Worm (Caenorhabditis elegans) whole organism, L1 larva: ENCODE results near the gene Y73C8B.3.
A peak's percentile ranks its signal among the peaks of the same experiment; 100 is the strongest.

ENCODE experiments used
- C04F5.9 ChIP-seq: sonication (generic microtip); optimal IDR thresholded peaks from 2 replicates; lab custom pipeline; 2016; ENCODE audit warnings: missing genetic modification characterization, missing compliant biosample characterization
- C16A3.4 ChIP-seq: fragments of 150-350 bp; optimal IDR thresholded peaks from 2 replicates; lab custom pipeline; 2014; ENCODE audit warnings: missing biosample characterization, missing genetic modification characterization
- C34B4.2 ChIP-seq: sonication (generic microtip); optimal IDR thresholded peaks from 2 replicates; lab custom pipeline; 2017; ENCODE audit warnings: mild to moderate bottlenecking, missing genetic modification characterization, missing compliant biosample characterization
- Y116A8C.19 ChIP-seq: sonication (generic microtip); optimal IDR thresholded peaks from 2 replicates; lab custom pipeline; 2016; ENCODE audit warnings: missing compliant biosample characterization, missing genetic modification characterization, borderline replicate concordance
- aha-1 ChIP-seq: fragments of 150-350 bp; optimal IDR thresholded peaks from 2 replicates; lab custom pipeline; 2014; ENCODE audit warnings: missing biosample characterization, missing genetic modification characterization
- alr-1 ChIP-seq: fragments of 200-800 bp; sonication (Bioruptor generic); optimal IDR thresholded peaks from 2 replicates; lab custom pipeline; 2018; ENCODE audit warnings: borderline replicate concordance, mild to moderate bottlenecking, missing genetic modification characterization, missing compliant biosample characterization
- blmp-1 ChIP-seq: fragments of 150-350 bp; optimal IDR thresholded peaks from 2 replicates; lab custom pipeline; 2014; ENCODE audit warnings: missing biosample characterization, missing genetic modification characterization
- ceh-8 ChIP-seq: fragments of 200-800 bp; sonication (Bioruptor generic); optimal IDR thresholded peaks from 2 replicates; lab custom pipeline; 2018; ENCODE audit warnings: mild to moderate bottlenecking, missing genetic modification characterization, moderate library complexity, missing compliant biosample characterization
- dpl-1 ChIP-seq, 3 experiments: fragments of 150-350 bp in 2 of 3; sonication (generic microtip) in 1 of 3; optimal IDR thresholded peaks; 2 replicates each; lab custom pipeline; 2014 to 2017; ENCODE audit warnings: missing biosample characterization in 3 of 3, missing genetic modification characterization in 3 of 3, missing genetic modification reagents in 3 of 3
- dsc-1 ChIP-seq: sonication (generic microtip); optimal IDR thresholded peaks from 2 replicates; lab custom pipeline; 2016; ENCODE audit warnings: mild to moderate bottlenecking, missing genetic modification characterization, missing compliant biosample characterization
- ets-5 ChIP-seq: fragments of 200-800 bp; sonication (Bioruptor generic); IDR thresholded peaks from 2 replicates; pipeline ENCODE4 v1.3.6; 2022; ENCODE audit warnings: missing genetic modification characterization, missing compliant biosample characterization
- fos-1 ChIP-seq: fragments of 150-350 bp; optimal IDR thresholded peaks from 2 replicates; lab custom pipeline; 2014; ENCODE audit warnings: missing biosample characterization, missing genetic modification characterization
- hlh-4 ChIP-seq: sonication (generic microtip); optimal IDR thresholded peaks from 2 replicates; lab custom pipeline; 2016; ENCODE audit warnings: mild to moderate bottlenecking, missing genetic modification characterization, missing compliant biosample characterization
- hpl-2 ChIP-seq: fragments of 150-350 bp; optimal IDR thresholded peaks from 2 replicates; lab custom pipeline; 2014; ENCODE audit warnings: missing biosample characterization, missing genetic modification reagents, missing genetic modification characterization
- isw-1 ChIP-seq: fragments of 200-800 bp; sonication (Bioruptor generic); IDR thresholded peaks from 2 replicates; pipeline ENCODE4 v1.3.6; 2022; ENCODE audit warnings: missing genetic modification characterization, missing compliant biosample characterization
- jun-1 ChIP-seq: fragments of 150-350 bp; optimal IDR thresholded peaks from 2 replicates; lab custom pipeline; 2014; ENCODE audit warnings: missing biosample characterization, missing genetic modification reagents, missing genetic modification characterization
- lin-35 ChIP-seq, 2 experiments: fragments of 150-350 bp; optimal IDR thresholded peaks; 2 replicates each; lab custom pipeline; 2014; ENCODE audit warnings: missing biosample characterization in 2 of 2, missing genetic modification characterization in 2 of 2, missing genetic modification reagents in 2 of 2
- lir-3 ChIP-seq: sonication (generic microtip); optimal IDR thresholded peaks from 2 replicates; lab custom pipeline; 2016; ENCODE audit warnings: mild to moderate bottlenecking, missing genetic modification characterization, moderate library complexity, missing compliant biosample characterization; ENCODE audit not compliant: poor library complexity
- lsy-2 ChIP-seq, 2 experiments: fragments of 150-350 bp; optimal IDR thresholded peaks; 2 replicates each; lab custom pipeline; 2014; ENCODE audit warnings: missing biosample characterization in 2 of 2, missing genetic modification characterization in 2 of 2
- mef-2 ChIP-seq: fragments of 150-350 bp; optimal IDR thresholded peaks from 2 replicates; lab custom pipeline; 2014; ENCODE audit warnings: missing biosample characterization, missing genetic modification characterization
- mep-1 ChIP-seq: fragments of 150-350 bp; optimal IDR thresholded peaks from 2 replicates; lab custom pipeline; 2014; ENCODE audit warnings: missing biosample characterization, missing genetic modification characterization
- nhr-12 ChIP-seq: sonication (generic microtip); optimal IDR thresholded peaks from 2 replicates; lab custom pipeline; 2017; ENCODE audit warnings: missing biosample characterization, missing genetic modification characterization
- nhr-237 ChIP-seq: fragments of 150-350 bp; optimal IDR thresholded peaks from 2 replicates; lab custom pipeline; 2014; ENCODE audit warnings: missing biosample characterization, missing genetic modification characterization
- nhr-28 ChIP-seq: fragments of 150-350 bp; optimal IDR thresholded peaks from 2 replicates; lab custom pipeline; 2014; ENCODE audit warnings: missing biosample characterization, missing genetic modification characterization
- nhr-71 ChIP-seq: sonication (generic microtip); optimal IDR thresholded peaks from 2 replicates; lab custom pipeline; 2016; ENCODE audit warnings: mild to moderate bottlenecking, missing genetic modification characterization, moderate library complexity, missing compliant biosample characterization
- nhr-84 ChIP-seq: sonication (generic microtip); optimal IDR thresholded peaks from 2 replicates; lab custom pipeline; 2017; ENCODE audit warnings: missing biosample characterization, missing genetic modification characterization
- nhr-90 ChIP-seq: sonication (generic microtip); optimal IDR thresholded peaks from 2 replicates; lab custom pipeline; 2016; ENCODE audit warnings: mild to moderate bottlenecking, missing genetic modification characterization, missing compliant biosample characterization; ENCODE audit not compliant: poor library complexity
- pax-3 ChIP-seq: fragments of 200-800 bp; sonication (Bioruptor generic); optimal IDR thresholded peaks from 2 replicates; lab custom pipeline; 2018; ENCODE audit warnings: mild to moderate bottlenecking, missing genetic modification characterization, moderate library complexity, missing compliant biosample characterization
- pqm-1 ChIP-seq: sonication (generic microtip); optimal IDR thresholded peaks from 3 replicates; lab custom pipeline; 2017; ENCODE audit warnings: missing biosample characterization, missing genetic modification characterization
- rnt-1 ChIP-seq: sonication (generic microtip); optimal IDR thresholded peaks from 2 replicates; lab custom pipeline; 2016; ENCODE audit warnings: mild to moderate bottlenecking, missing genetic modification characterization, moderate library complexity, missing compliant biosample characterization
- skn-1 ChIP-seq: fragments of 150-350 bp; optimal IDR thresholded peaks from 2 replicates; lab custom pipeline; 2014; ENCODE audit warnings: missing biosample characterization, missing genetic modification characterization
- snpc-4 ChIP-seq: fragments of 150-350 bp; optimal IDR thresholded peaks from 2 replicates; lab custom pipeline; 2014; ENCODE audit warnings: missing biosample characterization, missing genetic modification characterization
- snu-23 ChIP-seq: sonication (generic microtip); optimal IDR thresholded peaks from 2 replicates; lab custom pipeline; 2016; ENCODE audit warnings: missing genetic modification characterization, missing compliant biosample characterization
- sox-4 ChIP-seq: sonication (generic microtip); optimal IDR thresholded peaks from 2 replicates; lab custom pipeline; 2016; ENCODE audit warnings: missing genetic modification characterization, missing compliant biosample characterization
- sptf-1 ChIP-seq: fragments of 150-350 bp; optimal IDR thresholded peaks from 2 replicates; lab custom pipeline; 2014; ENCODE audit warnings: missing biosample characterization, missing genetic modification characterization
- sup-37 ChIP-seq: fragments of 200-800 bp; sonication (Bioruptor generic); optimal IDR thresholded peaks from 2 replicates; lab custom pipeline; 2018; ENCODE audit warnings: mild to moderate bottlenecking, missing genetic modification characterization, missing compliant biosample characterization
- swsn-7 ChIP-seq: sonication (generic microtip); optimal IDR thresholded peaks from 2 replicates; lab custom pipeline; 2016; ENCODE audit warnings: missing genetic modification characterization, missing compliant biosample characterization
- tbx-2 ChIP-seq: sonication (generic microtip); optimal IDR thresholded peaks from 2 replicates; lab custom pipeline; 2016; ENCODE audit warnings: missing genetic modification characterization, missing compliant biosample characterization
- unc-130 ChIP-seq: fragments of 150-350 bp; optimal IDR thresholded peaks from 2 replicates; lab custom pipeline; 2017; ENCODE audit warnings: missing biosample characterization, missing genetic modification characterization, inconsistent platforms
- unc-30 ChIP-seq: sonication (generic microtip); optimal IDR thresholded peaks from 2 replicates; lab custom pipeline; 2017; ENCODE audit warnings: missing biosample characterization, missing genetic modification characterization
- xbp-1 ChIP-seq: sonication (generic microtip); optimal IDR thresholded peaks from 2 replicates; lab custom pipeline; 2016; ENCODE audit warnings: missing genetic modification characterization, missing compliant biosample characterization
- zag-1 ChIP-seq: fragments of 150-350 bp; optimal IDR thresholded peaks from 2 replicates; lab custom pipeline; 2014; ENCODE audit warnings: missing biosample characterization, missing genetic modification characterization
- zip-4 ChIP-seq: fragments of 200-800 bp; sonication (Bioruptor generic); optimal IDR thresholded peaks from 2 replicates; lab custom pipeline; 2018; ENCODE audit warnings: mild to moderate bottlenecking, missing genetic modification characterization, moderate library complexity, missing compliant biosample characterization

The Y73C8B.3 gene

DNA sequence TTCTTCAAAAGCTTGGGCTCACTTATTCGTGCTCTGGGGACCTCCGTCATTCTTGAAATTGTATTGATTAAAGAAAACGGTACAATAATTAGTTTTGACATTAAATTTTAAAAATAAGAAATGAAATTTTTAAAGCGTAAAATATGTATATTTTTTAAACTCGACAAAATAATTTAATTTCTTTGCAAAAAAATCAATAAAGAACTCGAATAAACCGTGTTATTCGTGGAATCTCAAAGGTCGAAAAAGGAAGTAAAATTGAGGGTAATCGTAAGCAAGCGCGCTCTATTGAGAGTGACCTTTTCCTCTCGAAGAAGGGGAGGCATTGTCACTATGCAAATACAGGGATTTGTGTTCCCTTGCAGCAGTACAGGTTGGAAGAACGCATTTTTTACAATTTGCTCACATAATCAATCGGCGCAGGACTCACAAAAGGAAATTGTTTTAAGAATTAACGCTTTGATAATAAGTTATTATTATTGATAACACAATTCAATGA, 2.0 kb upstream of the Y73C8B.3 start, which contains the start of gene Y73C8B.2 (continued):
- peak; percentile 28 for TF ChIP-seq tbx-2 (tag; lab: Kevin White, UChicago)
- TF ChIP-seq hlh-4 (tag; lab: Kevin White, UChicago): no peak
- TF ChIP-seq zag-1 (tag; lab: Kevin White, UChicago): no peak
- no peak for TF ChIP-seq mef-2 (tag; lab: Kevin White, UChicago)
- no peak for TF ChIP-seq unc-30 (tag; lab: Kevin White, UChicago)
- no peak for TF ChIP-seq dsc-1 (tag; lab: Kevin White, UChicago)
- TF ChIP-seq nhr-71 (tag; lab: Kevin White, UChicago): peak; percentile 39
- TF ChIP-seq dpl-1 (GFP tag; optimal IDR thresholded peaks at IDR 0.05; lab: Kevin White, UChicago): peak in 1 of 3 experiments; percentile 67
- TF ChIP-seq rnt-1 (tag; lab: Kevin White, UChicago): no peak
- peak; percentile 19 to 59 for TF ChIP-seq lin-35 (GFP tag; optimal IDR thresholded peaks at IDR 0.05; lab: Kevin White, UChicago)
- TF ChIP-seq sptf-1 (tag; lab: Kevin White, UChicago): no peak
- TF ChIP-seq alr-1: no peak
- no peak for TF ChIP-seq nhr-237
- TF ChIP-seq pax-3 (tag; lab: Kevin White, UChicago): no peak
- no peak for TF ChIP-seq nhr-12
- TF ChIP-seq sox-4 (tag; lab: Kevin White, UChicago): no peak
- no peak for TF ChIP-seq C34B4.2
- TF ChIP-seq pqm-1 (tag; lab: Kevin White, UChicago): no peak
- no peak for TF ChIP-seq jun-1
- TF ChIP-seq C16A3.4: peak; percentile 22
- peak; percentile 45 for TF ChIP-seq mep-1 (tag; lab: Kevin White, UChicago)
- TF ChIP-seq aha-1 (tag; lab: Kevin White, UChicago): no peak
- TF ChIP-seq skn-1 (tag; lab: Kevin White, UChicago): peak; percentile 11
- no peak for TF ChIP-seq ets-5 (GFP tag; lab: Robert Waterston, UW)
- TF ChIP-seq zip-4 (GFP tag; lab: Kevin White, UChicago): no peak
- no peak for TF ChIP-seq snpc-4
- TF ChIP-seq swsn-7 (tag; lab: Kevin White, UChicago): no peak
- no peak for TF ChIP-seq fos-1 (tag; lab: Kevin White, UChicago)
- peak; percentile 28 for TF ChIP-seq snu-23
- TF ChIP-seq xbp-1 (tag; lab: Kevin White, UChicago): no peak
- no peak for TF ChIP-seq nhr-90 (tag; lab: Kevin White, UChicago)
- no peak for TF ChIP-seq C04F5.9
- TF ChIP-seq, all 84 proteins: peak for 17

- TF ChIP-seq sup-37 (GFP tag; lab: Kevin White, UChicago) (no peak), unc-130 (tag; lab: Kevin White, UChicago) (no peak), lsy-2 (tag; optimal IDR thresholded peaks at IDR 0.05; lab: Kevin White, UChicago) (no peak), ceh-8 (GFP tag; lab: Kevin White, UChicago) (no peak), C16A3.4 (no peak), isw-1 (GFP tag; lab: Robert Waterston, UW) (no peak), hpl-2 (GFP tag; lab: Kevin White, UChicago) (no peak), Y116A8C.19 (tag; lab: Kevin White, UChicago) (no peak), lir-3 (tag; lab: Kevin White, UChicago) (no peak), snu-23 (no peak), sptf-1 (tag; lab: Kevin White, UChicago) (no peak), dsc-1 (tag; lab: Kevin White, UChicago) (no peak), snpc-4 (no peak), nhr-28 (tag; lab: Kevin White, UChicago) (no peak), mep-1 (tag; lab: Kevin White, UChicago) (no peak), nhr-84 (tag; lab: Kevin White, UChicago) (no peak), xbp-1 (tag; lab: Kevin White, UChicago) (no peak), blmp-1 (tag; lab: Kevin White, UChicago) (no peak)
Measured at ce11 chrV:3188043-3188442, 5.0 kb downstream of the Y73C8B.3 start, which contains the start of gene lag-2. lag-2 (plus strand) TSS chrV:3188343.
